Fruit fly (Drosophila melanogaster) whole organism, embryonic: ENCODE data around the gene bun.

Source experiments
- Blimp-1 ChIP-seq: fragments of 200-800 bp; sonication (Bioruptor generic); optimal IDR thresholded peaks from 3 replicates; lab custom pipeline; 2018; ENCODE audit warnings: missing biosample characterization, missing genetic modification characterization, mild to moderate bottlenecking, moderate library complexity, missing genetic modification reagents
- Bteb2 ChIP-seq: fragments of 200-800 bp; sonication (Bioruptor generic); optimal IDR thresholded peaks from 2 replicates; lab custom pipeline; 2016; ENCODE audit warnings: missing biosample characterization, missing genetic modification characterization
- CG13287 ChIP-seq: fragments of 200-800 bp; sonication (Bioruptor generic); IDR thresholded peaks from 2 replicates; pipeline ENCODE4 v1.3.6; 2022; ENCODE audit warnings: missing biosample characterization, missing genetic modification characterization; ENCODE audit not compliant: partially characterized antibody
- CG13296 ChIP-seq: fragments of 200-800 bp; sonication (Bioruptor generic); optimal IDR thresholded peaks from 3 replicates; lab custom pipeline; 2018; ENCODE audit warnings: missing biosample characterization, mild to moderate bottlenecking, missing genetic modification characterization
- CG13775 ChIP-seq: fragments of 200-800 bp; sonication (Bioruptor generic); optimal IDR thresholded peaks from 3 replicates; lab custom pipeline; 2017; ENCODE audit warnings: missing biosample characterization, mild to moderate bottlenecking, missing genetic modification characterization
- CG15479 ChIP-seq: fragments of 200-800 bp; sonication (Bioruptor generic); optimal IDR thresholded peaks from 3 replicates; lab custom pipeline; 2019; ENCODE audit warnings: missing biosample characterization, mild to moderate bottlenecking, missing genetic modification characterization, moderate library complexity
- CG2202 ChIP-seq: fragments of 200-800 bp; sonication (Bioruptor generic); optimal IDR thresholded peaks from 2 replicates; lab custom pipeline; 2018; ENCODE audit warnings: missing biosample characterization, mild to moderate bottlenecking, missing genetic modification characterization
- CG4282 ChIP-seq: fragments of 200-800 bp; sonication (Bioruptor generic); optimal IDR thresholded peaks from 2 replicates; lab custom pipeline; 2016; ENCODE audit warnings: missing biosample characterization, missing genetic modification characterization
- CG8281 ChIP-seq: fragments of 200-800 bp; sonication (Bioruptor generic); optimal IDR thresholded peaks from 2 replicates; lab custom pipeline; 2018; ENCODE audit warnings: missing biosample characterization, mild to moderate bottlenecking, missing genetic modification characterization, moderate library complexity
- Drgx ChIP-seq: fragments of 200-800 bp; sonication (Bioruptor generic); IDR thresholded peaks from 2 replicates; pipeline ENCODE4 v1.3.6; 2022; ENCODE audit warnings: missing biosample characterization, missing genetic modification characterization
- Fer3 ChIP-seq: fragments of 200-800 bp; sonication (Bioruptor generic); optimal IDR thresholded peaks from 2 replicates; lab custom pipeline; 2018; ENCODE audit warnings: missing biosample characterization, mild to moderate bottlenecking, missing genetic modification characterization, moderate library complexity
- Hmx ChIP-seq: fragments of 200-800 bp; sonication (Bioruptor generic); optimal IDR thresholded peaks from 2 replicates; lab custom pipeline; 2016; ENCODE audit warnings: missing biosample characterization, missing genetic modification characterization
- Hsf ChIP-seq: fragments of 200-800 bp; sonication (Bioruptor generic); optimal IDR thresholded peaks from 3 replicates; lab custom pipeline; 2016; ENCODE audit warnings: missing biosample characterization, missing genetic modification characterization
- Lhr ChIP-seq: fragments of 200-800 bp; sonication (Bioruptor generic); optimal IDR thresholded peaks from 3 replicates; lab custom pipeline; 2017; ENCODE audit warnings: mild to moderate bottlenecking, missing biosample characterization, missing genetic modification reagents, missing genetic modification characterization
- MBD-R2 ChIP-seq: fragments of 200-800 bp; sonication (Bioruptor generic); IDR thresholded peaks from 2 replicates; pipeline ENCODE4 v1.3.6; 2022; ENCODE audit warnings: missing biosample characterization, missing genetic modification characterization
- Optix ChIP-seq: fragments of 200-800 bp; sonication (Bioruptor generic); IDR thresholded peaks from 3 replicates; pipeline ENCODE4 v1.3.6; 2022; ENCODE audit warnings: missing biosample characterization, missing genetic modification characterization
- Pdp1 ChIP-seq, 2 experiments: fragments of 200-800 bp; sonication (Bioruptor generic); optimal IDR thresholded peaks; 3 replicates each; lab custom pipeline; 2016; ENCODE audit warnings: missing biosample characterization in 2 of 2, missing genetic modification characterization in 2 of 2, mild to moderate bottlenecking in 1 of 2, moderate library complexity in 1 of 2
- Xrp1 ChIP-seq: fragments of 200-800 bp; sonication (Bioruptor generic); IDR thresholded peaks from 2 replicates; pipeline ENCODE4 v1.3.6; 2022; ENCODE audit warnings: missing biosample characterization, missing genetic modification characterization
- cad ChIP-seq: fragments of >200 bp; optimal IDR thresholded peaks from 2 replicates; lab custom pipeline; 2017; ENCODE audit warnings: missing biosample characterization, missing genetic modification characterization
- exex ChIP-seq: fragments of 200-800 bp; sonication (Bioruptor generic); optimal IDR thresholded peaks from 4 replicates; lab custom pipeline; 2018; ENCODE audit warnings: missing biosample characterization, mild to moderate bottlenecking, missing genetic modification characterization, moderate library complexity
- gfzf ChIP-seq: fragments of 200-800 bp; sonication (Bioruptor generic); optimal IDR thresholded peaks from 2 replicates; lab custom pipeline; 2016; ENCODE audit warnings: missing biosample characterization, mild to moderate bottlenecking, missing genetic modification characterization, moderate library complexity
- grn ChIP-seq: fragments of 200-800 bp; sonication (Bioruptor generic); optimal IDR thresholded peaks from 3 replicates; lab custom pipeline; 2017; ENCODE audit warnings: missing biosample characterization, missing genetic modification characterization
- pnt ChIP-seq: fragments of 200-800 bp; sonication (Bioruptor generic); optimal IDR thresholded peaks from 3 replicates; lab custom pipeline; 2016; ENCODE audit warnings: missing biosample characterization, missing genetic modification characterization
- pros ChIP-seq: fragments of 200-800 bp; sonication (Bioruptor generic); optimal IDR thresholded peaks from 3 replicates; lab custom pipeline; 2019; ENCODE audit warnings: missing biosample characterization, mild to moderate bottlenecking, missing genetic modification characterization, moderate library complexity
- salm ChIP-seq: fragments of 200-800 bp; sonication (Bioruptor generic); optimal IDR thresholded peaks from 2 replicates; lab custom pipeline; 2018; ENCODE audit warnings: missing biosample characterization, mild to moderate bottlenecking, missing genetic modification characterization
- sd ChIP-seq: fragments of 200-800 bp; sonication (Bioruptor generic); optimal IDR thresholded peaks from 3 replicates; lab custom pipeline; 2018; ENCODE audit warnings: missing biosample characterization, mild to moderate bottlenecking, missing genetic modification characterization, moderate library complexity
- sens ChIP-seq: fragments of 200-800 bp; sonication (Bioruptor generic); peaks from one replicate; lab custom pipeline; 2016; ENCODE audit warnings: missing biosample characterization, missing genetic modification characterization
- sug ChIP-seq: fragments of 200-800 bp; optimal IDR thresholded peaks from 2 replicates; lab custom pipeline; 2019; ENCODE audit warnings: missing biosample characterization, mild to moderate bottlenecking, missing genetic modification characterization, moderate library complexity
- tll ChIP-seq, 2 experiments: fragments of 200-800 bp in 1 of 2; fragments of >200 bp in 1 of 2; sonication (Bioruptor generic) in 1 of 2; optimal IDR thresholded peaks; 2 replicates each; lab custom pipeline; 2017 to 2019; ENCODE audit warnings: missing biosample characterization in 2 of 2, missing genetic modification characterization in 2 of 2, mild to moderate bottlenecking in 1 of 2, moderate library complexity in 1 of 2

bun gene

dm6 chr2L:12482723-12483342 is 63.6 kb downstream of the bun start (continued):
- no peak for TF ChIP-seq CG2202

- peak in 1 of 2 experiments; percentile 92 for TF ChIP-seq Pdp1 (GFP tag; optimal IDR thresholded peaks at IDR 0.05; lab: Kevin White, UChicago)
- no peak for TF ChIP-seq CG8281
- TF ChIP-seq CG13296 = peak; percentile 7
- TF ChIP-seq, all 482 proteins: peak for 2
Observed at dm6 chr2L:12481758-12482157, 64.7 kb downstream of the bun start.

dm6 chr2L:12480846-12481245 is 65.6 kb downstream of the bun start:
- TF ChIP-seq Drgx (GFP tag; lab: Robert Waterston, UW) = peak; percentile 31; the same call in 1 of the 2 replicates
- 0 out of 3 replicates have a peak, but pooled peaks have one; percentile 30 for TF ChIP-seq Optix
- TF ChIP-seq salm (tag; lab: Kevin White, UChicago) = no peak

- TF ChIP-seq Hmx (GFP tag; lab: Kevin White, UChicago) (no peak), sd (tag; lab: Kevin White, UChicago) (peak; percentile 48)
- TF ChIP-seq, all 482 proteins: peak for 1
Observed at dm6 chr2L:12479994-12480393, 66.4 kb downstream of the bun start.

dm6 chr2L:12478494-12478893 is 67.9 kb downstream of the bun start:
- no peak for TF ChIP-seq pros
- TF ChIP-seq cad = peak; percentile 75
- TF ChIP-seq sug = no peak
- TF ChIP-seq CG13287 (GFP tag; lab: Robert Waterston, UW) = no peak
- TF ChIP-seq MBD-R2 (GFP tag; lab: Robert Waterston, UW) = no peak
- no peak for TF ChIP-seq Bteb2 (GFP tag; lab: Kevin White, UChicago)
- peak; percentile 46 for TF ChIP-seq sens (GFP tag; lab: Kevin White, UChicago)
- peak in 1 of 2 experiments; percentile 91 for TF ChIP-seq tll (GFP tag; optimal IDR thresholded peaks at IDR 0.05; lab: Kevin White, UChicago)
- no peak for TF ChIP-seq CG13775 (GFP tag; lab: Kevin White, UChicago)
- peak; percentile 22 for TF ChIP-seq CG15479 (GFP tag; lab: Kevin White, UChicago)
- TF ChIP-seq pnt (GFP tag; lab: Kevin White, UChicago) = no peak
- TF ChIP-seq Blimp-1 (GFP tag; lab: Kevin White, UChicago) = peak; percentile 20
- no peak for TF ChIP-seq Fer3 (tag; lab: Kevin White, UChicago)
- TF ChIP-seq Hsf (GFP tag; lab: Kevin White, UChicago) = no peak
- TF ChIP-seq Xrp1 = no peak
- no peak for TF ChIP-seq gfzf (GFP tag; lab: Kevin White, UChicago)
- no peak for TF ChIP-seq Lhr (GFP tag; lab: Kevin White, UChicago)

- TF ChIP-seq exex (tag; lab: Kevin White, UChicago) (peak; percentile 69), grn (GFP tag; lab: Kevin White, UChicago) (peak; percentile 75), CG4282 (GFP tag; lab: Kevin White, UChicago) (no peak)
Observed at dm6 chr2L:12476115-12476514, 70.3 kb downstream of the bun start.
